Fruit fly (Drosophila melanogaster) whole organism, embryonic: ENCODE results near the gene CycC.

Experiments
- Adf1 ChIP-seq: fragments of 200-800 bp; sonication (Bioruptor generic); IDR thresholded peaks from 2 replicates; pipeline ENCODE4 v1.3.6; 2022; ENCODE audit warnings: missing biosample characterization, missing genetic modification characterization
- Antp ChIP-seq: fragments of 200-800 bp; sonication (Bioruptor generic); optimal IDR thresholded peaks from 3 replicates; lab custom pipeline; 2016; ENCODE audit warnings: missing biosample characterization, missing genetic modification characterization
- Atf-2 ChIP-seq: fragments of 200-800 bp; sonication (Bioruptor generic); optimal IDR thresholded peaks from 2 replicates; lab custom pipeline; 2016; ENCODE audit warnings: missing biosample characterization, missing genetic modification characterization
- CG10267 ChIP-seq: fragments of 200-800 bp; sonication (Bioruptor generic); optimal IDR thresholded peaks from 2 replicates; lab custom pipeline; 2018; ENCODE audit warnings: missing biosample characterization, mild to moderate bottlenecking, missing genetic modification characterization, moderate library complexity
- CG10979 ChIP-seq: fragments of 200-800 bp; sonication (Bioruptor generic); optimal IDR thresholded peaks from 2 replicates; lab custom pipeline; 2018; ENCODE audit warnings: missing biosample characterization, mild to moderate bottlenecking, missing genetic modification characterization, moderate library complexity
- CG11247 ChIP-seq: fragments of 200-800 bp; sonication (Bioruptor generic); IDR thresholded peaks from 2 replicates; pipeline ENCODE4 v1.3.6; 2022; ENCODE audit warnings: missing biosample characterization, missing genetic modification characterization
- CG11695 ChIP-seq: fragments of 200-800 bp; sonication (Bioruptor generic); IDR thresholded peaks from 3 replicates; pipeline ENCODE4 v1.3.6; 2022; ENCODE audit warnings: missing biosample characterization, missing genetic modification characterization
- CG11696 ChIP-seq: fragments of 200-800 bp; sonication (Bioruptor generic); IDR thresholded peaks from 2 replicates; pipeline ENCODE4 v1.3.6; 2022; ENCODE audit warnings: missing biosample characterization, missing genetic modification characterization
- CG1603 ChIP-seq: fragments of 200-800 bp; sonication (Bioruptor generic); optimal IDR thresholded peaks from 2 replicates; lab custom pipeline; 2019; ENCODE audit warnings: missing biosample characterization, mild to moderate bottlenecking, missing genetic modification characterization, moderate library complexity
- CG17328 ChIP-seq: fragments of 200-800 bp; sonication (Bioruptor generic); IDR thresholded peaks from 2 replicates; pipeline ENCODE4 v1.3.6; 2022; ENCODE audit warnings: missing biosample characterization, missing genetic modification characterization
- CG18262 ChIP-seq: fragments of 200-800 bp; optimal IDR thresholded peaks from 3 replicates; lab custom pipeline; 2019; ENCODE audit warnings: missing biosample characterization, mild to moderate bottlenecking, missing genetic modification characterization, moderate library complexity
- CG1832 ChIP-seq: fragments of 200-800 bp; sonication (Bioruptor generic); optimal IDR thresholded peaks from 2 replicates; lab custom pipeline; 2017; ENCODE audit warnings: missing biosample characterization, mild to moderate bottlenecking, missing genetic modification characterization, inconsistent platforms
- CG2129 ChIP-seq: fragments of 200-800 bp; sonication (Bioruptor generic); IDR thresholded peaks from 2 replicates; pipeline ENCODE4 v1.3.6; 2022; ENCODE audit warnings: missing biosample characterization, missing genetic modification characterization; ENCODE audit not compliant: partially characterized antibody
- CG3065 ChIP-seq: fragments of 200-800 bp; sonication (Bioruptor generic); optimal IDR thresholded peaks from 2 replicates; lab custom pipeline; 2016; ENCODE audit warnings: missing biosample characterization, missing genetic modification characterization
- CG32772 ChIP-seq: fragments of 200-800 bp; sonication (Bioruptor generic); IDR thresholded peaks from 2 replicates; pipeline ENCODE4 v1.3.6; 2022; ENCODE audit warnings: missing biosample characterization, missing genetic modification characterization
- CG3281 ChIP-seq: fragments of 200-800 bp; sonication (Bioruptor generic); optimal IDR thresholded peaks from 3 replicates; lab custom pipeline; 2017; ENCODE audit warnings: missing biosample characterization, mild to moderate bottlenecking, missing genetic modification characterization
- CG3407 ChIP-seq: fragments of 200-800 bp; sonication (Bioruptor generic); optimal IDR thresholded peaks from 2 replicates; lab custom pipeline; 2018; ENCODE audit warnings: missing biosample characterization, mild to moderate bottlenecking, missing genetic modification characterization
- CG42726 ChIP-seq: fragments of 200-800 bp; sonication (Bioruptor generic); IDR thresholded peaks from 2 replicates; pipeline ENCODE4 v1.3.6; 2022; ENCODE audit warnings: missing biosample characterization, missing genetic modification characterization; ENCODE audit not compliant: partially characterized antibody
- CG4617 ChIP-seq: fragments of 200-800 bp; sonication (Bioruptor generic); optimal IDR thresholded peaks from 3 replicates; lab custom pipeline; 2016; ENCODE audit warnings: missing biosample characterization, missing genetic modification characterization, borderline replicate concordance
- CG5953 ChIP-seq: fragments of 200-800 bp; sonication (Bioruptor generic); IDR thresholded peaks from 2 replicates; pipeline ENCODE4 v1.3.6; 2022; ENCODE audit warnings: missing biosample characterization, missing genetic modification characterization
- CG6254 ChIP-seq: fragments of 200-800 bp; sonication (Bioruptor generic); optimal IDR thresholded peaks from 3 replicates; lab custom pipeline; 2017; ENCODE audit warnings: mild to moderate bottlenecking, missing biosample characterization, missing genetic modification reagents, missing genetic modification characterization
- CG6654 ChIP-seq: fragments of 200-800 bp; sonication (Bioruptor generic); optimal IDR thresholded peaks from 2 replicates; lab custom pipeline; 2017; ENCODE audit warnings: missing biosample characterization, mild to moderate bottlenecking, missing genetic modification characterization
- CG6791 ChIP-seq: fragments of 200-800 bp; sonication (Bioruptor generic); IDR thresholded peaks from 3 replicates; pipeline ENCODE4 v1.3.6; 2022; ENCODE audit warnings: missing biosample characterization, missing genetic modification characterization; ENCODE audit not compliant: partially characterized antibody
- CG8944 ChIP-seq: fragments of 200-800 bp; sonication (Bioruptor generic); optimal IDR thresholded peaks from 3 replicates; lab custom pipeline; 2016; ENCODE audit warnings: missing biosample characterization, missing genetic modification characterization
- CHES-1-like ChIP-seq: fragments of 200-800 bp; sonication (Bioruptor generic); optimal IDR thresholded peaks from 2 replicates; lab custom pipeline; 2016; ENCODE audit warnings: missing biosample characterization, missing genetic modification characterization
- Dip3 ChIP-seq: fragments of 200-800 bp; sonication (Bioruptor generic); optimal IDR thresholded peaks from 3 replicates; lab custom pipeline; 2016; ENCODE audit warnings: missing biosample characterization, missing genetic modification characterization
- Dll ChIP-seq: fragments of 200-800 bp; sonication (Bioruptor generic); IDR thresholded peaks from 4 replicates; pipeline ENCODE4 v1.3.6; 2022; ENCODE audit warnings: missing biosample characterization, missing genetic modification characterization; ENCODE audit not compliant: partially characterized antibody
- Doc3 ChIP-seq: fragments of 200-800 bp; sonication (Bioruptor generic); IDR thresholded peaks from 3 replicates; pipeline ENCODE4 v1.3.6; 2022; ENCODE audit warnings: missing biosample characterization, missing genetic modification characterization; ENCODE audit not compliant: partially characterized antibody
- Dp ChIP-seq: fragments of 200-800 bp; sonication (Bioruptor generic); optimal IDR thresholded peaks from 2 replicates; lab custom pipeline; 2018; ENCODE audit warnings: missing biosample characterization, mild to moderate bottlenecking, missing genetic modification characterization, moderate library complexity
- Gsc ChIP-seq: fragments of 200-800 bp; sonication (Bioruptor generic); IDR thresholded peaks from 2 replicates; pipeline ENCODE4 v1.3.6; 2022; ENCODE audit warnings: missing biosample characterization, missing genetic modification characterization
- Hmx ChIP-seq: fragments of 200-800 bp; sonication (Bioruptor generic); optimal IDR thresholded peaks from 2 replicates; lab custom pipeline; 2016; ENCODE audit warnings: missing biosample characterization, missing genetic modification characterization
- PHDP ChIP-seq: fragments of 200-800 bp; sonication (Bioruptor generic); optimal IDR thresholded peaks from 3 replicates; lab custom pipeline; 2018; ENCODE audit warnings: missing biosample characterization, mild to moderate bottlenecking, missing genetic modification characterization, moderate library complexity
- Poxn ChIP-seq: fragments of 200-800 bp; sonication (Bioruptor generic); IDR thresholded peaks from 2 replicates; pipeline ENCODE4 v1.3.6; 2022; ENCODE audit warnings: missing biosample characterization, missing genetic modification characterization
- Ravus ChIP-seq: fragments of 200-800 bp; sonication (Bioruptor generic); IDR thresholded peaks from 2 replicates; pipeline ENCODE4 v1.3.6; 2022; ENCODE audit warnings: missing biosample characterization, missing genetic modification characterization
- Six4 ChIP-seq: fragments of 200-800 bp; sonication (Bioruptor generic); optimal IDR thresholded peaks from 2 replicates; lab custom pipeline; 2016; ENCODE audit warnings: missing biosample characterization, missing genetic modification characterization
- ara ChIP-seq: fragments of 200-800 bp; sonication (Bioruptor generic); IDR thresholded peaks from 2 replicates; pipeline ENCODE4 v1.3.6; 2022; ENCODE audit warnings: missing biosample characterization, missing genetic modification characterization
- chn ChIP-seq: fragments of 200-800 bp; sonication (Bioruptor generic); optimal IDR thresholded peaks from 2 replicates; lab custom pipeline; 2016; ENCODE audit warnings: missing biosample characterization, missing genetic modification characterization
- cwo ChIP-seq: fragments of 200-800 bp; sonication (Bioruptor generic); optimal IDR thresholded peaks from 3 replicates; lab custom pipeline; 2017; ENCODE audit warnings: missing biosample characterization, missing genetic modification characterization, mild to moderate bottlenecking, moderate library complexity, missing genetic modification reagents
- da ChIP-seq: fragments of 200-800 bp; sonication (Bioruptor generic); optimal IDR thresholded peaks from 2 replicates; lab custom pipeline; 2016; ENCODE audit warnings: missing biosample characterization, missing genetic modification characterization
- fd102C ChIP-seq: fragments of 200-800 bp; sonication (Bioruptor generic); optimal IDR thresholded peaks from 2 replicates; lab custom pipeline; 2018; ENCODE audit warnings: missing biosample characterization, mild to moderate bottlenecking, missing genetic modification characterization, moderate library complexity
- fd96Cb ChIP-seq: fragments of 200-800 bp; sonication (Bioruptor generic); optimal IDR thresholded peaks from 2 replicates; lab custom pipeline; 2018; ENCODE audit warnings: missing biosample characterization, mild to moderate bottlenecking, missing genetic modification characterization, moderate library complexity
- gro ChIP-seq: fragments of 200-800 bp; sonication (Bioruptor generic); optimal IDR thresholded peaks from 2 replicates; lab custom pipeline; 2016; ENCODE audit warnings: missing biosample characterization, missing genetic modification characterization
- lab ChIP-seq: fragments of 200-800 bp; sonication (Bioruptor generic); optimal IDR thresholded peaks from 3 replicates; lab custom pipeline; 2017; ENCODE audit warnings: missing biosample characterization, missing genetic modification characterization, mild to moderate bottlenecking, moderate library complexity, missing genetic modification reagents
- ro ChIP-seq: fragments of 200-800 bp; sonication (Bioruptor generic); IDR thresholded peaks from 2 replicates; pipeline ENCODE4 v1.3.6; 2022; ENCODE audit warnings: missing biosample characterization, missing genetic modification characterization
- seq ChIP-seq: fragments of 200-800 bp; sonication (Bioruptor generic); IDR thresholded peaks from 2 replicates; pipeline ENCODE4 v1.3.6; 2022; ENCODE audit warnings: missing biosample characterization, missing genetic modification characterization
- sim ChIP-seq: fragments of 200-800 bp; sonication (Bioruptor generic); IDR thresholded peaks from 2 replicates; pipeline ENCODE4 v1.3.6; 2022; ENCODE audit warnings: missing biosample characterization, missing genetic modification characterization
- ssp ChIP-seq: fragments of 200-800 bp; sonication (Bioruptor generic); IDR thresholded peaks from 2 replicates; pipeline ENCODE4 v1.3.6; 2022; ENCODE audit warnings: missing biosample characterization, missing genetic modification characterization
- tap ChIP-seq: fragments of 200-800 bp; optimal IDR thresholded peaks from 3 replicates; lab custom pipeline; 2019; ENCODE audit warnings: missing biosample characterization, mild to moderate bottlenecking, missing genetic modification characterization, moderate library complexity
- tgo ChIP-seq: fragments of 200-800 bp; sonication (Bioruptor generic); IDR thresholded peaks from 3 replicates; pipeline ENCODE4 v1.3.6; 2022; ENCODE audit warnings: missing biosample characterization, missing genetic modification characterization
- ttk ChIP-seq: fragments of 200-800 bp; sonication (Bioruptor generic); IDR thresholded peaks from 2 replicates; pipeline ENCODE4 v2.1.2; 2022; ENCODE audit warnings: missing biosample characterization, missing genetic modification characterization
- z ChIP-seq: fragments of 200-800 bp; sonication (Bioruptor generic); IDR thresholded peaks from 3 replicates; pipeline ENCODE4 v1.3.6; 2022; ENCODE audit warnings: missing biosample characterization, missing genetic modification characterization

The CycC gene

DNA sequence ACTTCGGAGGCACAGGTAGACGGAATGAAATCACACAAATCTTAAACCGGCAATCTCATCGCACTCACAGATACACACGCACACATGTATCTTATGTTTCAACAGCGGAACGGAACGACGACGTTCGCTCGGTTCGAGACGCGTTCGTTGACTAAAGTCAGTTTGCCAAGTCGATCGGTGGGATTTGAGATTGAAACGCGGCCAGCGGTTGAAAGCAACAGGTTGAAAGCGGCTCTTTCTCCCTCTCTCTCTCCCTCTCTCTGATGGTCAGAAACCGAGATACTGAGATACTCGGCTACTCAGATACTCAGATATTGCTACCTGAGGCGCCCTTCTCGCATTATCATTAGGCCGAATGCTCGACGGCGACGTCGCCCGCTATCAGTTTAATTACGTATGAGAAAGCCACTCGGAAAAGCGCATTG lies 36.2 kb downstream of the CycC start (continued):
- TF ChIP-seq CG17328 (GFP tag; lab: Robert Waterston, UW) (no peak), CG6254 (peak; percentile 51), Ravus (GFP tag; lab: Robert Waterston, UW) (no peak), gro (no peak), Hmx (GFP tag; lab: Kevin White, UChicago) (no peak), ro (no peak), CG32772 (GFP tag; lab: Robert Waterston, UW) (no peak), fd102C (GFP tag; lab: Kevin White, UChicago) (no peak), Dp (GFP tag; lab: Kevin White, UChicago) (no peak), CG3407 (GFP tag; lab: Kevin White, UChicago) (no peak), CG8944 (GFP tag; lab: Kevin White, UChicago) (no peak), CG5953 (no peak), CG18262 (tag; lab: Kevin White, UChicago) (no peak), CG3065 (GFP tag; lab: Kevin White, UChicago) (no peak), chn (GFP tag; lab: Kevin White, UChicago) (peak; percentile 3), tap (no peak), ara (peak; percentile 39; the same call in 1 of the 2 replicates), CG6791 (0 out of 3 replicates have a peak, but pooled peaks have one; percentile 16), CHES-1-like (GFP tag; lab: Kevin White, UChicago) (no peak), PHDP (tag; lab: Kevin White, UChicago) (peak; percentile 63), CG11247 (no peak), tgo (GFP tag; lab: Robert Waterston, UW) (no peak), CG6654 (GFP tag; lab: Kevin White, UChicago) (no peak), Six4 (GFP tag; lab: Kevin White, UChicago) (no peak), cwo (peak; percentile 36), CG1832 (GFP tag; lab: Kevin White, UChicago) (peak; percentile 53), CG2129 (GFP tag; lab: Robert Waterston, UW) (no peak), CG11696 (GFP tag; lab: Robert Waterston, UW) (no peak), da (GFP tag; lab: Kevin White, UChicago) (no peak), Gsc (GFP tag; lab: Robert Waterston, UW) (no peak), Antp (GFP tag; lab: Kevin White, UChicago) (no peak), Adf1 (GFP tag; lab: Robert Waterston, UW) (peak; percentile 69; the same call in 1 of the 2 replicates), seq (no peak), ssp (GFP tag; lab: Robert Waterston, UW) (no peak), Dip3 (GFP tag; lab: Kevin White, UChicago) (no peak), CG10979 (peak; percentile 30), lab (peak; percentile 87), Atf-2 (no peak), sim (GFP tag; lab: Robert Waterston, UW) (no peak), CG11695 (GFP tag; lab: Robert Waterston, UW) (0 out of 3 replicates have a peak, but pooled peaks have one; percentile 15), z (GFP tag; lab: Robert Waterston, UW) (peak; percentile 68), CG3281 (GFP tag; lab: Kevin White, UChicago) (peak; percentile 82), CG4617 (GFP tag; lab: Kevin White, UChicago) (no peak), CG1603 (peak; percentile 33), CG10267 (tag; lab: Kevin White, UChicago) (peak; percentile 31), Doc3 (GFP tag; lab: Robert Waterston, UW) (no peak), fd96Cb (tag; lab: Kevin White, UChicago) (no peak), CG42726 (GFP tag; lab: Robert Waterston, UW) (no peak), Poxn (GFP tag; lab: Robert Waterston, UW) (no peak), ttk (no peak), Dll (no peak; the same call in 3 of the 4 replicates)
